Worm (Caenorhabditis elegans): ENCODE results near the gene emc-1.

The emc-1 gene

DNA sequence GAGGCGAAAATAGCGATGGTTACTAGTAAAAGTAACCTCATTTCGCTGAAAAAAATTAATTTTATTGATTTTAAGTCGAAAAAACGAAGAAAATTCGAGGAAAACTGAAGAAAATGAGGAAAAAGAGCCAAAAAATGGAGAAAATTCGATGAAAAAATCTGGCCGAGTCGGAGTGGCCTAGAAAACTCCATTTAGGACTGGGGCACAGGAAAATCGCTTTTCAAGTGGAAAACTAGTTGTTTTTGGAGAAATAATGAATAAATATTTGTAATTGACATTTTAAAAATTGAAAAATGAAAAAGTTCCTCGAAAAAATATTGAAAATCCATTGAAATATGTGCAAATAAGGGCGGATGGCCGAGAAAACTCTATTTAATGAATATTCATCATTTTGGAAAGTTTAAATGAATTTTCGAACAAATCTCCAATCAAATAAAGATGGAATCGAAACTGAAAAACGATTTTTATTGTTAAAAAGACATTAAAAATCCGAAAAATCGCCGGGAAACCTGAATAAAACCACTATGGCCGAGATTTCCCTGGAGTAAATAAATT, at the start of gene emc-1:
Gene emc-1 (minus strand): TSS at position 45 of the 555 bp plus-strand sequence.
- no peak for TF ChIP-seq nhr-76 (tag; optimal IDR thresholded peaks at IDR 0.05)
- no peak for TF ChIP-seq mdl-1 (tag; optimal IDR thresholded peaks at IDR 0.05)
- TF ChIP-seq ama-1 (optimal IDR thresholded peaks at IDR 0.05) = no peak
- TF ChIP-seq pax-3 (tag; optimal IDR thresholded peaks at IDR 0.05) = no peak
- no peak for TF ChIP-seq tlp-1 (tag; optimal IDR thresholded peaks at IDR 0.05)
- TF ChIP-seq grh-1 (GFP tag; IDR thresholded peaks at IDR 0.05) = no peak
- TF ChIP-seq C34B4.2 (tag; optimal IDR thresholded peaks at IDR 0.05) = no peak
- peak in 1 of 3 experiments; percentile 14 for TF ChIP-seq dpl-1 (GFP tag; optimal IDR thresholded peaks at IDR 0.05)
- peak; percentile 76 for TF ChIP-seq ceh-90 (tag; optimal IDR thresholded peaks at IDR 0.05)
- no peak for TF ChIP-seq nhr-11 (tag; optimal IDR thresholded peaks at IDR 0.05)
- peak; percentile 2 for TF ChIP-seq fkh-8 (tag; optimal IDR thresholded peaks at IDR 0.05)
- TF ChIP-seq lin-35 (GFP tag; optimal IDR thresholded peaks at IDR 0.05) = no peak
- TF ChIP-seq mep-1 (tag; optimal IDR thresholded peaks at IDR 0.05) = peak; percentile 16
- TF ChIP-seq ceh-63 (GFP tag; optimal IDR thresholded peaks at IDR 0.05) = no peak
- peak; percentile 63 for TF ChIP-seq nhr-85 (tag)
- TF ChIP-seq sup-37 (GFP tag; optimal IDR thresholded peaks at IDR 0.05) = no peak
- no peak for TF ChIP-seq elt-2 (tag; optimal IDR thresholded peaks at IDR 0.05)
- peak; percentile 32 for TF ChIP-seq lin-14 (GFP tag; optimal IDR thresholded peaks at IDR 0.05)
- TF ChIP-seq jun-1 (tag; optimal IDR thresholded peaks at IDR 0.05) = no peak
- TF ChIP-seq aha-1 (tag; optimal IDR thresholded peaks at IDR 0.05) = no peak
- no peak for TF ChIP-seq pqm-1 (tag; optimal IDR thresholded peaks at IDR 0.05)
- no peak for TF ChIP-seq lin-39 (tag; optimal IDR thresholded peaks at IDR 0.05)
- TF ChIP-seq efl-1 (optimal IDR thresholded peaks at IDR 0.05) = no peak
- TF ChIP-seq efl-1 (GFP tag; optimal IDR thresholded peaks at IDR 0.05 in 1 of 2) = peak in 1 of 2 experiments; percentile 14
- TF ChIP-seq nhr-90 (tag; optimal IDR thresholded peaks at IDR 0.05; ENCODE audit: poor library complexity) = peak; percentile 8
- TF ChIP-seq hlh-4 (tag; optimal IDR thresholded peaks at IDR 0.05) = no peak
- TF ChIP-seq ztf-11 (tag; optimal IDR thresholded peaks at IDR 0.05) = no peak
- no peak for TF ChIP-seq egl-13 (tag; optimal IDR thresholded peaks at IDR 0.05)
- TF ChIP-seq ces-1 (GFP tag; optimal IDR thresholded peaks at IDR 0.05) = no peak
- TF ChIP-seq ztf-4 (tag; optimal IDR thresholded peaks at IDR 0.05) = no peak
- no peak for TF ChIP-seq nhr-28 (tag; optimal IDR thresholded peaks at IDR 0.05)
- no peak for TF ChIP-seq unc-98 (GFP tag; IDR thresholded peaks at IDR 0.05)
- TF ChIP-seq hpl-2 (GFP tag; optimal IDR thresholded peaks at IDR 0.05) = no peak
- peak in 1 of 2 experiments; percentile 7 for TF ChIP-seq lsy-2 (tag; optimal IDR thresholded peaks at IDR 0.05)
- TF ChIP-seq unc-130 (tag; optimal IDR thresholded peaks at IDR 0.05) = no peak
- TF ChIP-seq sptf-1 (tag; optimal IDR thresholded peaks at IDR 0.05) = no peak
- no peak for TF ChIP-seq F16B12.6 (tag; optimal IDR thresholded peaks at IDR 0.05)
- TF ChIP-seq Y116A8C.19 (tag; optimal IDR thresholded peaks at IDR 0.05; ENCODE audit: borderline replicate concordance) = no peak
- no peak for TF ChIP-seq swsn-7 (tag; optimal IDR thresholded peaks at IDR 0.05)
- no peak for TF ChIP-seq elt-3 (tag; optimal IDR thresholded peaks at IDR 0.05)
- no peak for TF ChIP-seq nhr-20 (tag; optimal IDR thresholded peaks at IDR 0.05)
- peak; percentile 45 for TF ChIP-seq irx-1 (tag; optimal IDR thresholded peaks at IDR 0.05)
- TF ChIP-seq nhr-19 (GFP tag; conservative IDR thresholded peaks at IDR 0.05) = no peak
- no peak for TF ChIP-seq pag-3 (tag; optimal IDR thresholded peaks at IDR 0.05; ENCODE audit: borderline replicate concordance, insufficient read depth)
- TF ChIP-seq rnt-1 (tag; optimal IDR thresholded peaks at IDR 0.05) = peak; percentile 37
- TF ChIP-seq aly-2 (tag; optimal IDR thresholded peaks at IDR 0.05) = no peak
- no peak for TF ChIP-seq lir-3 (tag; optimal IDR thresholded peaks at IDR 0.05; ENCODE audit: poor library complexity)
- no peak for TF ChIP-seq efl-3 (GFP tag; optimal IDR thresholded peaks at IDR 0.05)
- TF ChIP-seq egl-27 (tag; optimal IDR thresholded peaks at IDR 0.05) = no peak
- no peak for TF ChIP-seq dsc-1 (tag; optimal IDR thresholded peaks at IDR 0.05)
